Worm (Caenorhabditis elegans) whole organism, young adult: ENCODE data around the gene Y77E11A.8.

Experiments
- bed-2 ChIP-seq: fragments of 200-800 bp; sonication (Bioruptor generic); IDR thresholded peaks from 2 replicates; pipeline ENCODE4 v1.3.6; 2022; ENCODE audit warnings: missing genetic modification reagents, missing genetic modification characterization, missing compliant biosample characterization
- dpl-1 ChIP-seq: fragments of 150-350 bp; optimal IDR thresholded peaks from 2 replicates; lab custom pipeline; 2014; ENCODE audit warnings: missing biosample characterization, missing genetic modification reagents, missing genetic modification characterization
- rec-8 ChIP-seq, 2 experiments: sonication (generic microtip); optimal IDR thresholded peaks; 2 replicates each; lab custom pipeline; 2016; ENCODE audit warnings: mild to moderate bottlenecking in 2 of 2, missing genetic modification characterization in 2 of 2, missing genetic modification reagents in 2 of 2, missing genotype in 2 of 2, missing biosample characterization in 1 of 2, missing compliant biosample characterization in 1 of 2, moderate library complexity in 1 of 2

DNA sequence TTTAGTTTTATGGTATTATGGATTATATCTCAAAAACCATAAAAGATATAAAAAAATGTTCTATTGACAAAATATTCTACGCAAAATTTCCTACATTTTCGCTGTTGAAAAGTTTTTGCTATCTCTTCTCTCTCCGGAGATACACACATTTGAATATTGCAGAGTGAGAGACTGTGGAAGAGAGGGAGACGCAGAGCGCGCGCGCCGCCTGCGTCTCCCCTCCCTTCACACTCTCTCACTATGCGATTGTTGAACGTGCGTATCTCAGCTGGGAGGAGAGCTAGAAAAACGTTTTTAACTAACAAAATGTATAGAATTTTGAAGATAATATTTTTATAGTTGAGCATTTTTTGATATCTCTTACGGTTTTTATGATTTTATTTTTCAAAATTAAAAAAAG is 44.2 kb upstream of the Y77E11A.8 start:
- TF ChIP-seq dpl-1 (GFP tag; lab: Kevin White, UChicago): no peak
- TF ChIP-seq rec-8 (tag; optimal IDR thresholded peaks at IDR 0.05; lab: Kevin White, UChicago): no peak
- no peak for TF ChIP-seq bed-2 (GFP tag; lab: Robert Waterston, UW)
